Worm (Caenorhabditis elegans): ENCODE data around the gene atg-7.

DNA sequence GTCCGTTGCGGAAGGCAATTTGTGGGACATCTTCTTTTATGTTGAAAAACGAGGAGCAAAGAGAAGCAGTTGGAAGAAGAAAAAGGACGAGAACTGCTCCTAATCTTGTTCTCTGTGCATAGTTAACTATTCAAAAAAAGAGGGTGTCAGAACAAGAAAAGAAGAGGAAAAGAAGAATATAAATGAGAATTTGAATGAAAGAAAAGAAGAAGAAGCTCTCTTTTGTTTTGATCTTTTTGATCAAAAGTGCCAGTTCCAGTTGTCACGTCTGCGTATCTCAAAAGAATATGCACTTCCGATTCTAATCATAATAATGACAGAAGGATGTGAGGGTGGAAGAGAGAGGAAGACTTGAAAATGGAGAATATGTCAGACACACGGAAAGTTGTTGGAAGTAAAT, 14.1 kb upstream of the atg-7 start, which contains the start of gene M7.8:
- TF ChIP-seq nhr-237 (tag; optimal IDR thresholded peaks at IDR 0.05) (no peak), zip-11 (GFP tag; IDR thresholded peaks at IDR 0.05) (no peak), ama-1 (optimal IDR thresholded peaks at IDR 0.05) (no peak), zag-1 (tag; optimal IDR thresholded peaks at IDR 0.05) (no peak), nhr-11 (tag; optimal IDR thresholded peaks at IDR 0.05) (no peak), mep-1 (tag; optimal IDR thresholded peaks at IDR 0.05) (no peak), fos-1 (tag; optimal IDR thresholded peaks at IDR 0.05) (no peak), nhr-28 (tag; optimal IDR thresholded peaks at IDR 0.05) (no peak), lin-39 (tag; optimal IDR thresholded peaks at IDR 0.05) (no peak)

Data from whole organism, L4 larva.